Worm (Caenorhabditis elegans): ENCODE measurements around the gene M57.2.

Gene M57.2

ce11 chrIV:3519352-3519751 lies 7.8 kb upstream of the M57.2 start (continued):
- no peak for TF ChIP-seq aly-2 (tag; optimal IDR thresholded peaks at IDR 0.05)
- no peak for TF ChIP-seq nhr-67 (tag; optimal IDR thresholded peaks at IDR 0.05)

ce11 chrIV:3520374-3520773 lies 6.8 kb upstream of the M57.2 start:
- TF ChIP-seq eor-1 (tag; optimal IDR thresholded peaks at IDR 0.05) (no peak), ama-1 (optimal IDR thresholded peaks at IDR 0.05) (no peak), nfya-1 (tag; optimal IDR thresholded peaks at IDR 0.05; ENCODE audit: insufficient read depth) (no peak), lin-39 (tag; optimal IDR thresholded peaks at IDR 0.05) (peak; percentile 13), daf-12 (tag; optimal IDR thresholded peaks at IDR 0.05) (no peak), nhr-43 (tag; optimal IDR thresholded peaks at IDR 0.05; ENCODE audit: poor library complexity, severe bottlenecking) (no peak), elt-1 (tag; optimal IDR thresholded peaks at IDR 0.05) (no peak)

ce11 chrIV:3520957-3521356 lies 6.2 kb upstream of the M57.2 start:
- TF ChIP-seq fkh-2 (tag; optimal IDR thresholded peaks at IDR 0.05) (no peak), hmg-11 (tag; optimal IDR thresholded peaks at IDR 0.05) (peak; percentile 73), ZK546.5 (tag; optimal IDR thresholded peaks at IDR 0.05) (no peak), egl-5 (tag; optimal IDR thresholded peaks at IDR 0.05) (peak; percentile 33), lin-39 (tag; optimal IDR thresholded peaks at IDR 0.05) (peak; percentile 27), elt-1 (tag; optimal IDR thresholded peaks at IDR 0.05) (no peak), nfya-1 (tag; optimal IDR thresholded peaks at IDR 0.05; ENCODE audit: insufficient read depth) (peak; percentile 40), daf-12 (tag; optimal IDR thresholded peaks at IDR 0.05) (no peak), ceh-82 (tag; optimal IDR thresholded peaks at IDR 0.05) (no peak), tbx-2 (tag; optimal IDR thresholded peaks at IDR 0.05) (peak; percentile 22), nhr-25 (tag; optimal IDR thresholded peaks at IDR 0.05) (no peak), unc-62 (GFP tag; optimal IDR thresholded peaks at IDR 0.05) (no peak)

- TF ChIP-seq ceh-9 (tag; optimal IDR thresholded peaks at IDR 0.05) (no peak), nhr-23 (tag; optimal IDR thresholded peaks at IDR 0.05) (peak; percentile 7), lin-15B (tag; optimal IDR thresholded peaks at IDR 0.05) (no peak), sea-2 (GFP tag; optimal IDR thresholded peaks at IDR 0.05) (no peak), pha-4 (tag; optimal IDR thresholded peaks at IDR 0.05) (no peak), lsy-12 (tag; optimal IDR thresholded peaks at IDR 0.05) (no peak), daf-12 (tag; optimal IDR thresholded peaks at IDR 0.05) (no peak)
Observed at ce11 chrIV:3521710-3522109, 5.4 kb upstream of the M57.2 start.

DNA sequence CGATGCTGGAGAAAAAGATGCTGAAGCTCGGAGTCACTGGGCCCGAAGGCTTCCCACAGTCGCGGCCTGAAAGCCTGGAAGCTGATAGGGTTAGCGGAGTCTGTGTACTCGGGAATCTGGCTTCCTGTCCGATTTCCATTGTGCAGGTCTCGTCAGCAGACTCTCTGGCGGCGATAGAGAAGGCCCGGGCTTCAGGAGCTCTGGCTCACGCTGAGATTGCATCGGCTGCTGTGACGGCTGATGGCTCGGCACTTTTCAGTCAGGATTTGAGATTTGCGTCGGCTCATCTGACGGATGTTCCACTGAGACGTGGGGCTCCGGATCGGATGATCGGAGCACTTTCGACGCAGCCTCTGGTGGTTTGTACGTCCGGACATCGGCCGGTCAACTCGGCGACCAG lies 3.7 kb upstream of the M57.2 start:
- TF ChIP-seq ceh-9 (tag; optimal IDR thresholded peaks at IDR 0.05) (no peak), lin-39 (tag; optimal IDR thresholded peaks at IDR 0.05) (no peak), ceh-28 (tag; optimal IDR thresholded peaks at IDR 0.05) (no peak), ztf-4 (tag; optimal IDR thresholded peaks at IDR 0.05) (no peak), lsy-12 (tag; optimal IDR thresholded peaks at IDR 0.05) (no peak), egl-27 (tag; optimal IDR thresholded peaks at IDR 0.05) (no peak), skn-1 (tag; optimal IDR thresholded peaks at IDR 0.05) (no peak), nhr-43 (tag; optimal IDR thresholded peaks at IDR 0.05; ENCODE audit: poor library complexity, severe bottlenecking) (no peak), ama-1 (optimal IDR thresholded peaks at IDR 0.05) (no peak), nhr-67 (tag; optimal IDR thresholded peaks at IDR 0.05) (no peak), fkh-10 (GFP tag; optimal IDR thresholded peaks at IDR 0.05) (no peak), aly-2 (tag; optimal IDR thresholded peaks at IDR 0.05) (no peak), nhr-11 (tag; optimal IDR thresholded peaks at IDR 0.05) (no peak), fos-1 (tag; optimal IDR thresholded peaks at IDR 0.05) (no peak), nhr-237 (tag; optimal IDR thresholded peaks at IDR 0.05) (no peak), tbx-2 (tag; optimal IDR thresholded peaks at IDR 0.05) (no peak), nhr-25 (tag; optimal IDR thresholded peaks at IDR 0.05) (no peak), fkh-2 (tag; optimal IDR thresholded peaks at IDR 0.05) (no peak)

DNA sequence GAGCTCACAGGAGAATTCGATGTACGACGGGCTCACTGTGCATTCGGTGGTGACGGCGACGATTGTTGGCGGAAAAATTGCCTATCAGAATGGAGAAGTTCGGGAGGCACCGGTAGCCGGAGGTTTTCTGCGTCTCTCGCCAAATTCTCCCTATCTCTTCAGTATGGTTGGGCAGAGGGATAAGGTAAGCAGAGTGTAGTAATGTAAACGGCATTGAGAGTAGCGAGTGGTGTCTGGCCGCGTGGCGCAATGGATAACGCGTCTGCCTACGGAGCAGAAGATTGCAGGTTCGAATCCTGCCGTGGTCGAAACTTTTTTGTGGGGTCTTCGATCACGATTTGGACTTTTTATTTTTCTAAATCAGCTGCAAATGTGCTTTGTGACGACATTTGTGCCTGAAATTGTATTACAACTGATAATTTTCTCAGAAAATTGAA lies 2.6 kb upstream of the M57.2 start:
- TF ChIP-seq sea-2 (GFP tag; optimal IDR thresholded peaks at IDR 0.05) (no peak), ceh-82 (tag; optimal IDR thresholded peaks at IDR 0.05) (no peak), skn-1 (tag; optimal IDR thresholded peaks at IDR 0.05) (peak; percentile 56), nhr-43 (tag; optimal IDR thresholded peaks at IDR 0.05; ENCODE audit: poor library complexity, severe bottlenecking) (no peak), ceh-28 (tag; optimal IDR thresholded peaks at IDR 0.05) (no peak), mdl-1 (tag; optimal IDR thresholded peaks at IDR 0.05) (no peak), R02D3.7 (tag; optimal IDR thresholded peaks at IDR 0.05) (no peak), ZK546.5 (tag; optimal IDR thresholded peaks at IDR 0.05) (no peak), lin-15B (tag; optimal IDR thresholded peaks at IDR 0.05) (no peak), fkh-10 (GFP tag; optimal IDR thresholded peaks at IDR 0.05) (no peak), nhr-67 (tag; optimal IDR thresholded peaks at IDR 0.05) (no peak), snpc-4 (tag; optimal IDR thresholded peaks at IDR 0.05) (no peak), nhr-11 (tag; optimal IDR thresholded peaks at IDR 0.05) (no peak), pqm-1 (tag; optimal IDR thresholded peaks at IDR 0.05) (no peak), lin-39 (tag; optimal IDR thresholded peaks at IDR 0.05) (peak; percentile 48), nhr-23 (tag; optimal IDR thresholded peaks at IDR 0.05) (peak; percentile 21), unc-39 (tag; optimal IDR thresholded peaks at IDR 0.05) (no peak), tbx-2 (tag; optimal IDR thresholded peaks at IDR 0.05) (no peak), ztf-4 (tag; optimal IDR thresholded peaks at IDR 0.05) (no peak), zag-1 (tag; optimal IDR thresholded peaks at IDR 0.05) (no peak), nfya-1 (tag; optimal IDR thresholded peaks at IDR 0.05; ENCODE audit: insufficient read depth) (peak; percentile 25), hmg-11 (tag; optimal IDR thresholded peaks at IDR 0.05) (peak; percentile 10), egl-27 (tag; optimal IDR thresholded peaks at IDR 0.05) (no peak), nhr-77 (tag; optimal IDR thresholded peaks at IDR 0.05) (no peak), pha-4 (tag; optimal IDR thresholded peaks at IDR 0.05) (peak; percentile 41), lsy-12 (tag; optimal IDR thresholded peaks at IDR 0.05) (peak; percentile 45), daf-12 (tag; optimal IDR thresholded peaks at IDR 0.05) (no peak), eor-1 (tag; optimal IDR thresholded peaks at IDR 0.05) (no peak), mml-1 (tag; optimal IDR thresholded peaks at IDR 0.05) (no peak), elt-1 (tag; optimal IDR thresholded peaks at IDR 0.05) (no peak)

Measured in whole organism, L3 larva.